Fruit fly (Drosophila melanogaster) whole organism, embryonic: ENCODE measurements around the gene Atg5.
A peak's percentile ranks its signal among the peaks of the same experiment; 100 is the strongest.

Source experiments
- Aef1 ChIP-seq: fragments of 200-800 bp; sonication (Bioruptor generic); IDR thresholded peaks from 3 replicates; pipeline ENCODE4 v1.3.6; 2022; ENCODE audit warnings: missing biosample characterization, missing genetic modification characterization
- Blimp-1 ChIP-seq: fragments of 200-800 bp; sonication (Bioruptor generic); optimal IDR thresholded peaks from 3 replicates; lab custom pipeline; 2018; ENCODE audit warnings: missing biosample characterization, missing genetic modification characterization, mild to moderate bottlenecking, moderate library complexity, missing genetic modification reagents
- BtbVII ChIP-seq: fragments of 200-800 bp; sonication (Bioruptor generic); optimal IDR thresholded peaks from 3 replicates; lab custom pipeline; 2017; ENCODE audit warnings: missing biosample characterization, mild to moderate bottlenecking, missing genetic modification characterization
- CG11695 ChIP-seq: fragments of 200-800 bp; sonication (Bioruptor generic); IDR thresholded peaks from 3 replicates; pipeline ENCODE4 v1.3.6; 2022; ENCODE audit warnings: missing biosample characterization, missing genetic modification characterization
- CG12219 ChIP-seq: fragments of 200-800 bp; sonication (Bioruptor generic); optimal IDR thresholded peaks from 3 replicates; lab custom pipeline; 2018; ENCODE audit warnings: missing biosample characterization, mild to moderate bottlenecking, missing genetic modification characterization
- CG13296 ChIP-seq: fragments of 200-800 bp; sonication (Bioruptor generic); optimal IDR thresholded peaks from 3 replicates; lab custom pipeline; 2018; ENCODE audit warnings: missing biosample characterization, mild to moderate bottlenecking, missing genetic modification characterization
- CG14667 ChIP-seq: fragments of 200-800 bp; sonication (Bioruptor generic); IDR thresholded peaks from 2 replicates; pipeline ENCODE4 v1.3.6; 2022; ENCODE audit warnings: missing biosample characterization, missing genetic modification characterization
- CG15696 ChIP-seq: fragments of 200-800 bp; sonication (Bioruptor generic); optimal IDR thresholded peaks from 2 replicates; lab custom pipeline; 2019; ENCODE audit warnings: missing biosample characterization, mild to moderate bottlenecking, missing genetic modification characterization, moderate library complexity
- CG16815 ChIP-seq: fragments of 200-800 bp; sonication (Bioruptor generic); optimal IDR thresholded peaks from 3 replicates; lab custom pipeline; 2017; ENCODE audit warnings: missing biosample characterization, mild to moderate bottlenecking, missing genetic modification characterization
- CG18011 ChIP-seq: fragments of 200-800 bp; sonication (Bioruptor generic); optimal IDR thresholded peaks from 2 replicates; lab custom pipeline; 2017; ENCODE audit warnings: missing biosample characterization, missing genetic modification characterization, mild to moderate bottlenecking, moderate library complexity, missing genotype
- CG18619 ChIP-seq: fragments of 200-800 bp; sonication (Bioruptor generic); optimal IDR thresholded peaks from 3 replicates; lab custom pipeline; 2017; ENCODE audit warnings: missing biosample characterization, mild to moderate bottlenecking, missing genetic modification characterization
- CG2202 ChIP-seq: fragments of 200-800 bp; sonication (Bioruptor generic); optimal IDR thresholded peaks from 2 replicates; lab custom pipeline; 2018; ENCODE audit warnings: missing biosample characterization, mild to moderate bottlenecking, missing genetic modification characterization
- CG2712 ChIP-seq: fragments of 200-800 bp; optimal IDR thresholded peaks from 3 replicates; lab custom pipeline; 2019; ENCODE audit warnings: missing biosample characterization, mild to moderate bottlenecking, missing genetic modification characterization, moderate library complexity
- CG31441 ChIP-seq: fragments of 200-800 bp; sonication (Bioruptor generic); IDR thresholded peaks from 2 replicates; pipeline ENCODE4 v1.3.6; 2022; ENCODE audit warnings: missing biosample characterization, missing genetic modification characterization
- CG3163 ChIP-seq: fragments of 200-800 bp; sonication (Bioruptor generic); optimal IDR thresholded peaks from 3 replicates; lab custom pipeline; 2016; ENCODE audit warnings: missing biosample characterization, missing genetic modification characterization
- CG3995 ChIP-seq: fragments of 200-800 bp; sonication (Bioruptor generic); optimal IDR thresholded peaks from 3 replicates; lab custom pipeline; 2016; ENCODE audit warnings: missing biosample characterization, missing genetic modification characterization
- CG8765 ChIP-seq: fragments of 200-800 bp; sonication (Bioruptor generic); IDR thresholded peaks from 2 replicates; pipeline ENCODE4 v1.3.6; 2022; ENCODE audit warnings: missing biosample characterization, missing genetic modification characterization
- CG9437 ChIP-seq: fragments of 200-800 bp; sonication (Bioruptor generic); optimal IDR thresholded peaks from 2 replicates; lab custom pipeline; 2018; ENCODE audit warnings: missing biosample characterization, mild to moderate bottlenecking, missing genetic modification characterization
- CTCF ChIP-seq: fragments of 200-800 bp; sonication (Bioruptor generic); optimal IDR thresholded peaks from 2 replicates; lab custom pipeline; 2017; ENCODE audit warnings: missing biosample characterization, mild to moderate bottlenecking, missing genetic modification characterization, moderate library complexity
- Fer1 ChIP-seq: fragments of 200-800 bp; sonication (Bioruptor generic); optimal IDR thresholded peaks from 2 replicates; lab custom pipeline; 2017; ENCODE audit warnings: missing biosample characterization, mild to moderate bottlenecking, missing genetic modification characterization
- HHEX ChIP-seq: fragments of 200-800 bp; sonication (Bioruptor generic); optimal IDR thresholded peaks from 3 replicates; lab custom pipeline; 2017; ENCODE audit warnings: missing biosample characterization, mild to moderate bottlenecking, missing genetic modification characterization, missing genetic modification reagents
- Meics ChIP-seq: fragments of 200-800 bp; sonication (Bioruptor generic); optimal IDR thresholded peaks from 2 replicates; lab custom pipeline; 2017; ENCODE audit warnings: missing biosample characterization, mild to moderate bottlenecking, missing genetic modification characterization
- Pdp1 ChIP-seq, 2 experiments: fragments of 200-800 bp; sonication (Bioruptor generic); optimal IDR thresholded peaks; 3 replicates each; lab custom pipeline; 2016; ENCODE audit warnings: missing biosample characterization in 2 of 2, missing genetic modification characterization in 2 of 2, mild to moderate bottlenecking in 1 of 2, moderate library complexity in 1 of 2
- Ptx1 ChIP-seq: fragments of 200-800 bp; sonication (Bioruptor generic); IDR thresholded peaks from 2 replicates; pipeline ENCODE4 v1.3.6; 2022; ENCODE audit warnings: missing biosample characterization, missing genetic modification characterization
- Taf1 ChIP-seq: fragments of 200-800 bp; sonication (Bioruptor generic); IDR thresholded peaks from 2 replicates; pipeline ENCODE4 v1.3.6; 2022; ENCODE audit warnings: missing biosample characterization, missing genetic modification characterization
- al ChIP-seq: fragments of 200-800 bp; sonication (Bioruptor generic); IDR thresholded peaks from 2 replicates; pipeline ENCODE4 v1.3.6; 2022; ENCODE audit warnings: missing biosample characterization, missing genetic modification characterization
- amos ChIP-seq: fragments of 200-800 bp; sonication (Bioruptor generic); IDR thresholded peaks from 2 replicates; pipeline ENCODE4 v1.3.6; 2022; ENCODE audit warnings: missing biosample characterization, missing genetic modification characterization; ENCODE audit not compliant: partially characterized antibody
- bowl ChIP-seq: fragments of 200-800 bp; sonication (Bioruptor generic); IDR thresholded peaks from 2 replicates; pipeline ENCODE4 v1.3.6; 2022; ENCODE audit warnings: missing biosample characterization, missing genetic modification characterization
- croc ChIP-seq: fragments of 200-800 bp; sonication (Bioruptor generic); conservative IDR thresholded peaks from 3 replicates; pipeline ENCODE4 v1.3.6; 2022; ENCODE audit warnings: missing biosample characterization, missing genetic modification characterization
- dmrt99B ChIP-seq: fragments of 200-800 bp; sonication (Bioruptor generic); optimal IDR thresholded peaks from 2 replicates; lab custom pipeline; 2018; ENCODE audit warnings: missing biosample characterization, mild to moderate bottlenecking, missing genetic modification characterization, moderate library complexity
- dysf ChIP-seq: fragments of 200-800 bp; sonication (Bioruptor generic); IDR thresholded peaks from 3 replicates; pipeline ENCODE4 v1.3.6; 2022; ENCODE audit warnings: missing biosample characterization, missing genetic modification characterization
- ems ChIP-seq: fragments of 200-800 bp; sonication (Bioruptor generic); optimal IDR thresholded peaks from 3 replicates; lab custom pipeline; 2016; ENCODE audit warnings: missing biosample characterization, missing genetic modification characterization
- exex ChIP-seq: fragments of 200-800 bp; sonication (Bioruptor generic); optimal IDR thresholded peaks from 4 replicates; lab custom pipeline; 2018; ENCODE audit warnings: missing biosample characterization, mild to moderate bottlenecking, missing genetic modification characterization, moderate library complexity
- fd3F ChIP-seq: fragments of 200-800 bp; sonication (Bioruptor generic); optimal IDR thresholded peaks from 2 replicates; lab custom pipeline; 2018; ENCODE audit warnings: missing biosample characterization, mild to moderate bottlenecking, missing genetic modification characterization, moderate library complexity
- fd96Cb ChIP-seq: fragments of 200-800 bp; sonication (Bioruptor generic); optimal IDR thresholded peaks from 2 replicates; lab custom pipeline; 2018; ENCODE audit warnings: missing biosample characterization, mild to moderate bottlenecking, missing genetic modification characterization, moderate library complexity
- jing ChIP-seq: fragments of 200-800 bp; sonication (Bioruptor generic); optimal IDR thresholded peaks from 2 replicates; lab custom pipeline; 2018; ENCODE audit warnings: missing biosample characterization, mild to moderate bottlenecking, missing genetic modification characterization
- ken ChIP-seq: fragments of 200-800 bp; sonication (Bioruptor generic); IDR thresholded peaks from 3 replicates; pipeline ENCODE4 v1.3.6; 2022; ENCODE audit warnings: missing biosample characterization, missing genetic modification characterization
- lola ChIP-seq, 3 experiments: fragments of >200 bp in 2 of 3; fragments of 200-800 bp in 1 of 3; sonication (Bioruptor generic) in 1 of 3; optimal IDR thresholded peaks; 2 replicates each; lab custom pipeline; 2017 to 2019; ENCODE audit warnings: missing biosample characterization in 3 of 3, missing genetic modification characterization in 3 of 3, mild to moderate bottlenecking in 1 of 3, moderate library complexity in 1 of 3
- mam ChIP-seq: fragments of 200-800 bp; sonication (Bioruptor generic); optimal IDR thresholded peaks from 3 replicates; lab custom pipeline; 2016; ENCODE audit warnings: missing biosample characterization, missing genetic modification characterization
- nerfin-1 ChIP-seq: fragments of 200-800 bp; sonication (Bioruptor generic); optimal IDR thresholded peaks from 3 replicates; lab custom pipeline; 2019; ENCODE audit warnings: missing biosample characterization, mild to moderate bottlenecking, missing genetic modification characterization, moderate library complexity
- pnt ChIP-seq: fragments of 200-800 bp; sonication (Bioruptor generic); optimal IDR thresholded peaks from 3 replicates; lab custom pipeline; 2016; ENCODE audit warnings: missing biosample characterization, missing genetic modification characterization
- scrt ChIP-seq: fragments of 200-800 bp; sonication (Bioruptor generic); optimal IDR thresholded peaks from 2 replicates; lab custom pipeline; 2018; ENCODE audit warnings: missing biosample characterization, mild to moderate bottlenecking, missing genetic modification characterization, moderate library complexity
- sens ChIP-seq: fragments of 200-800 bp; sonication (Bioruptor generic); peaks from one replicate; lab custom pipeline; 2016; ENCODE audit warnings: missing biosample characterization, missing genetic modification characterization
- slp2 ChIP-seq: fragments of 200-800 bp; sonication (Bioruptor generic); optimal IDR thresholded peaks from 2 replicates; lab custom pipeline; 2016; ENCODE audit warnings: missing biosample characterization, missing genetic modification characterization
- so ChIP-seq: fragments of 200-800 bp; sonication (Bioruptor generic); IDR thresholded peaks from 3 replicates; pipeline ENCODE4 v1.3.6; 2022; ENCODE audit warnings: missing biosample characterization, missing genetic modification characterization
- sob ChIP-seq: fragments of 200-800 bp; sonication (Bioruptor generic); IDR thresholded peaks from 2 replicates; pipeline ENCODE4 v1.3.6; 2022; ENCODE audit warnings: missing biosample characterization, missing genetic modification characterization
- tio ChIP-seq: fragments of 200-800 bp; sonication (Bioruptor generic); optimal IDR thresholded peaks from 2 replicates; lab custom pipeline; 2017; ENCODE audit warnings: missing biosample characterization, missing genetic modification characterization, inconsistent platforms
- wor ChIP-seq: fragments of 200-800 bp; sonication (Bioruptor generic); IDR thresholded peaks from 2 replicates; pipeline ENCODE4 v1.3.6; 2022; ENCODE audit warnings: missing biosample characterization, missing genetic modification characterization

Gene Atg5

DNA sequence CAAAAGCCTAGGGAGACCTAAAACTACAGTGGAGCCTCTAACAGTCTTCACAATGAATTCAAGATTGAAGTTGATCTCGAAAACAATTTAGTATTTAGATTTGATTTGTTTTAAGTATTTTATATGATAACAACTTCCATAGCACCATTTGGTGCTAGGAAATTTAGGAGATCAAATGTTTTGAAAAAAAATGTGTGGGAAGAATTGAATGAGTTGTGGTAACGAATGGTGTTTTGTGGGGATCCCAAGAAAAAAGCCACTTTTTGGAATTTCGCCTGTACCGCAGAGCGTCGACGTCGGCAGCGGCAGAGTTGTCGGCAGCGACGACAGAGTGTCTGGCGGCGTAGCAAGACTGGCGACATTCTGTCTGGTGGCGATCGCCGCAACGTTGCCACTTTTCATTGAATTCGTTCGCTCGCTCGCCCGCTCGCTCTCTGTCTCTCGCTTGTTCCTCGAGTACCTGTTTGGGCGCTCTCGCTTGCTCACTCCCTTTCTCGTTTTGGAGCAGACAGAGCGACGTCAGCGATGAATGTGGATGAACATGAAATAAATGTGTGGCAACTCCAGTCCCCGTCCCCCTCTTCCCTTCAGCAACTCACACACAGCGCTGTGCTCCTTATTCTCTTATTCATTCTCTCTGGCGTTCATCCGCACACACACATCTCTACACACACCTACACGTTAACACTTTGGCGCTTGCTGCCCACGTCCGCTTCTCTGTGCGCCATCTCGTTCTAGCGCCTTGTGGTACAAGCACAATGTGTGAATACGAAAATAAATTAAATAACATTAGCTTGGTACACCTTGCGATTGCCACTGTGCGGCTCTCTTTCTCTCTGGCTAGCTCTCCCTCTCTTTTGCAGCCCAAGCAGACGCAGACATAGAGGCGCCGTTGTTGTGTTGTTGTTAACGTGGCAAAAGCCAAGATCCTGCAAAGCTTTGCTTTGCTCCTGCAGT is 23.9 kb downstream of the Atg5 start:
- TF ChIP-seq CTCF (no peak), slp2 (GFP tag; lab: Kevin White, UChicago) (peak; percentile 21), sens (GFP tag; lab: Kevin White, UChicago) (peak; percentile 88), pnt (GFP tag; lab: Kevin White, UChicago) (no peak), Aef1 (GFP tag; lab: Robert Waterston, UW) (peak; percentile 23; the same call in 2 of the 3 replicates), Taf1 (GFP tag; lab: Robert Waterston, UW) (0 out of 2 replicates have a peak, but pooled peaks have one; percentile 6), CG15696 (tag; lab: Kevin White, UChicago) (peak; percentile 12), CG3995 (GFP tag; lab: Kevin White, UChicago) (no peak), nerfin-1 (peak; percentile 36), sob (0 out of 2 replicates have a peak, but pooled peaks have one; percentile 19), scrt (peak; percentile 47), al (GFP tag; lab: Robert Waterston, UW) (peak; percentile 41; the same call in 1 of the 2 replicates), CG18619 (peak; percentile 42), croc (GFP tag; lab: Robert Waterston, UW) (0 out of 3 replicates have a peak, but pooled peaks have one; percentile 19), dysf (GFP tag; lab: Robert Waterston, UW) (peak; percentile 72), CG12219 (GFP tag; lab: Kevin White, UChicago) (no peak), fd96Cb (tag; lab: Kevin White, UChicago) (peak; percentile 46), Ptx1 (GFP tag; lab: Robert Waterston, UW) (peak; percentile 67), Fer1 (GFP tag; lab: Kevin White, UChicago) (peak; percentile 17), CG18011 (GFP tag; lab: Kevin White, UChicago) (peak; percentile 77), ken (GFP tag; lab: Robert Waterston, UW) (no peak), dmrt99B (tag; lab: Kevin White, UChicago) (peak; percentile 72), fd3F (GFP tag; lab: Kevin White, UChicago) (peak; percentile 1), CG13296 (GFP tag; lab: Kevin White, UChicago) (peak; percentile 42), HHEX (GFP tag; lab: Kevin White, UChicago) (peak; percentile 22), CG9437 (GFP tag; lab: Kevin White, UChicago) (peak; percentile 22), Blimp-1 (GFP tag; lab: Kevin White, UChicago) (peak; percentile 38), CG31441 (GFP tag; lab: Robert Waterston, UW) (peak; percentile 63), CG14667 (GFP tag; lab: Robert Waterston, UW) (no peak), Pdp1 (GFP tag; optimal IDR thresholded peaks at IDR 0.05; lab: Kevin White, UChicago) (peak; percentile 7 to 79), exex (tag; lab: Kevin White, UChicago) (no peak), mam (GFP tag; lab: Kevin White, UChicago) (peak; percentile 67), lola (GFP tag; optimal IDR thresholded peaks at IDR 0.05; lab: Kevin White, UChicago) (peak in 1 of 3 experiments; percentile 25), wor (GFP tag; lab: Robert Waterston, UW) (0 out of 2 replicates have a peak, but pooled peaks have one; percentile 19), CG8765 (GFP tag; lab: Robert Waterston, UW) (no peak), ems (GFP tag; lab: Kevin White, UChicago) (peak; percentile 38), CG16815 (peak; percentile 18), CG2202 (tag; lab: Kevin White, UChicago) (no peak), bowl (GFP tag; lab: Robert Waterston, UW) (0 out of 2 replicates have a peak, but pooled peaks have one; percentile 26), so (GFP tag; lab: Robert Waterston, UW) (peak; percentile 24; the same call in 1 of the 3 replicates), tio (GFP tag; lab: Kevin White, UChicago) (peak; percentile 17), amos (GFP tag; lab: Robert Waterston, UW) (0 out of 2 replicates have a peak, but pooled peaks have one; percentile 15), CG2712 (tag; lab: Kevin White, UChicago) (peak; percentile 54), CG11695 (GFP tag; lab: Robert Waterston, UW) (peak; percentile 60; the same call in 1 of the 3 replicates), Meics (GFP tag; lab: Kevin White, UChicago) (peak; percentile 59), CG3163 (GFP tag; lab: Kevin White, UChicago) (peak; percentile 20), BtbVII (GFP tag; lab: Kevin White, UChicago) (no peak), jing (GFP tag; lab: Kevin White, UChicago) (peak; percentile 11)
